Fruit fly (Drosophila melanogaster): ENCODE data around the gene Edg84A.

The Edg84A gene

dm6 chr3R:6674548-6674947, 9.7 kb upstream of the Edg84A start (continued):
- TF ChIP-seq cas (GFP tag; IDR thresholded peaks at IDR 0.05) (no peak), schlank (tag; optimal IDR thresholded peaks at IDR 0.05) (no peak), vnd (GFP tag; IDR thresholded peaks at IDR 0.05; ENCODE audit: partially characterized antibody) (no peak), pfk (GFP tag; optimal IDR thresholded peaks at IDR 0.05) (no peak), D19A (tag; optimal IDR thresholded peaks at IDR 0.05) (peak; percentile 53), da (GFP tag; optimal IDR thresholded peaks at IDR 0.05) (no peak), ab (GFP tag; optimal IDR thresholded peaks at IDR 0.05) (no peak), ftz-f1 (GFP tag; optimal IDR thresholded peaks at IDR 0.05) (no peak), peb (GFP tag; IDR thresholded peaks at IDR 0.05) (no peak), lov (optimal IDR thresholded peaks at IDR 0.05) (no peak), lov (GFP tag; IDR thresholded peaks at IDR 0.05) (no peak), CG5953 (GFP tag; IDR thresholded peaks at IDR 0.05) (no peak), Doc3 (GFP tag; IDR thresholded peaks at IDR 0.05; ENCODE audit: partially characterized antibody) (no peak), ap (GFP tag; IDR thresholded peaks at IDR 0.05) (no peak), CG1529 (GFP tag; optimal IDR thresholded peaks at IDR 0.05) (no peak), eyg (GFP tag; optimal IDR thresholded peaks at IDR 0.05) (no peak), rib (GFP tag; IDR thresholded peaks at IDR 0.05) (no peak), Lim3 (GFP tag; IDR thresholded peaks at IDR 0.05) (no peak), CG17385 (GFP tag; optimal IDR thresholded peaks at IDR 0.05) (no peak), Gug (GFP tag; IDR thresholded peaks at IDR 0.05) (no peak), emc (GFP tag; optimal IDR thresholded peaks at IDR 0.05) (no peak), CG1792 (GFP tag; optimal IDR thresholded peaks at IDR 0.05) (no peak), D19B (GFP tag; optimal IDR thresholded peaks at IDR 0.05) (no peak), MTF-1 (GFP tag; optimal IDR thresholded peaks at IDR 0.05; ENCODE audit: borderline replicate concordance) (no peak), gsb-n (tag; optimal IDR thresholded peaks at IDR 0.05) (peak; percentile 29), Dip3 (GFP tag; optimal IDR thresholded peaks at IDR 0.05) (no peak), Six4 (GFP tag; optimal IDR thresholded peaks at IDR 0.05) (peak; percentile 9), CG13424 (tag; optimal IDR thresholded peaks at IDR 0.05) (no peak), tll (GFP tag; optimal IDR thresholded peaks at IDR 0.05) (no peak), Dbx (GFP tag; IDR thresholded peaks at IDR 0.05) (no peak), sens (GFP tag) (peak; percentile 79), seq (GFP tag; IDR thresholded peaks at IDR 0.05) (no peak), Rfx (GFP tag; IDR thresholded peaks at IDR 0.05) (no peak), CG6175 (GFP tag; IDR thresholded peaks at IDR 0.05) (no peak), Elba2 (GFP tag; optimal IDR thresholded peaks at IDR 0.05) (no peak), dmrt99B (tag; optimal IDR thresholded peaks at IDR 0.05) (no peak), CG5180 (GFP tag; optimal IDR thresholded peaks at IDR 0.05) (peak; percentile 14), zf30C (GFP tag; optimal IDR thresholded peaks at IDR 0.05) (peak; percentile 22), Bteb2 (GFP tag; optimal IDR thresholded peaks at IDR 0.05) (no peak), CG15696 (tag; optimal IDR thresholded peaks at IDR 0.05) (no peak), dan (GFP tag; IDR thresholded peaks at IDR 0.05) (no peak), ato (GFP tag; IDR thresholded peaks at IDR 0.05; ENCODE audit: partially characterized antibody) (no peak), CG17568 (GFP tag; optimal IDR thresholded peaks at IDR 0.05) (no peak), CG3281 (GFP tag; optimal IDR thresholded peaks at IDR 0.05) (no peak), grn (GFP tag; optimal IDR thresholded peaks at IDR 0.05) (no peak), Lpt (GFP tag; optimal IDR thresholded peaks at IDR 0.05) (no peak), nau (GFP tag; optimal IDR thresholded peaks at IDR 0.05) (no peak), Stat92E (GFP tag; optimal IDR thresholded peaks at IDR 0.05) (no peak), CG32772 (GFP tag; IDR thresholded peaks at IDR 0.05) (no peak), CG10267 (tag; optimal IDR thresholded peaks at IDR 0.05) (peak; percentile 30), CG3847 (GFP tag; IDR thresholded peaks at IDR 0.05) (no peak), fru (optimal IDR thresholded peaks at IDR 0.05) (no peak), jigr1 (GFP tag; IDR thresholded peaks at IDR 0.05) (no peak)

Data from whole organism, embryonic.